Worm (Caenorhabditis elegans) whole organism, late embryonic: ENCODE data around the gene ufm-1.

Experiments used
- C08G9.2 ChIP-seq: sonication (generic microtip); optimal IDR thresholded peaks from 2 replicates; lab custom pipeline; 2016; ENCODE audit warnings: mild to moderate bottlenecking, missing genetic modification characterization, moderate library complexity, missing compliant biosample characterization
- F13H6.1 ChIP-seq: sonication (generic microtip); optimal IDR thresholded peaks from 2 replicates; lab custom pipeline; 2016; ENCODE audit warnings: missing genetic modification characterization, missing compliant biosample characterization
- K02D7.2 ChIP-seq: sonication (generic microtip); optimal IDR thresholded peaks from 2 replicates; lab custom pipeline; 2017; ENCODE audit warnings: mild to moderate bottlenecking, missing genetic modification characterization, missing compliant biosample characterization
- T23F11.4 ChIP-seq: fragments of 200-800 bp; sonication (Bioruptor generic); optimal IDR thresholded peaks from 2 replicates; lab custom pipeline; 2018; ENCODE audit warnings: mild to moderate bottlenecking, missing genetic modification characterization, missing compliant biosample characterization
- Y22D7AL.16 ChIP-seq: sonication (generic microtip); optimal IDR thresholded peaks from 2 replicates; lab custom pipeline; 2016; ENCODE audit warnings: missing genetic modification characterization, missing compliant biosample characterization
- ahr-1 ChIP-seq: sonication (generic microtip); optimal IDR thresholded peaks from 2 replicates; lab custom pipeline; 2016; ENCODE audit warnings: missing genetic modification characterization, missing compliant biosample characterization
- ama-1 ChIP-seq: fragments of 150-350 bp; optimal IDR thresholded peaks from 2 replicates; lab custom pipeline; 2014
- ceh-14 ChIP-seq: sonication (generic microtip); optimal IDR thresholded peaks from 2 replicates; lab custom pipeline; 2016; ENCODE audit warnings: missing genotype, missing genetic modification characterization, missing compliant biosample characterization
- ceh-18 ChIP-seq: sonication (generic microtip); optimal IDR thresholded peaks from 2 replicates; lab custom pipeline; 2016; ENCODE audit warnings: missing genetic modification characterization, missing compliant biosample characterization
- ceh-19 ChIP-seq: fragments of 200-800 bp; sonication (Bioruptor generic); optimal IDR thresholded peaks from 2 replicates; lab custom pipeline; 2018; ENCODE audit warnings: mild to moderate bottlenecking, missing genetic modification characterization, missing compliant biosample characterization
- ceh-2 ChIP-seq: sonication (generic microtip); optimal IDR thresholded peaks from 2 replicates; lab custom pipeline; 2016; ENCODE audit warnings: missing genotype, missing genetic modification characterization, missing compliant biosample characterization
- ceh-24 ChIP-seq: sonication (generic microtip); optimal IDR thresholded peaks from 2 replicates; lab custom pipeline; 2016; ENCODE audit warnings: mild to moderate bottlenecking, missing genetic modification characterization, missing compliant biosample characterization
- ceh-30 ChIP-seq: fragments of 150-350 bp; optimal IDR thresholded peaks from 2 replicates; lab custom pipeline; 2014; ENCODE audit warnings: missing biosample characterization, missing genetic modification characterization
- ceh-31 ChIP-seq: sonication (generic microtip); optimal IDR thresholded peaks from 2 replicates; lab custom pipeline; 2016; ENCODE audit warnings: missing genetic modification characterization, missing compliant biosample characterization
- ceh-45 ChIP-seq: fragments of 200-800 bp; sonication (Bioruptor generic); IDR thresholded peaks from 2 replicates; pipeline ENCODE4 v1.3.6; 2022; ENCODE audit warnings: missing genetic modification reagents, missing genetic modification characterization, missing compliant biosample characterization
- ceh-6 ChIP-seq: fragments of 200-800 bp; sonication (Bioruptor generic); optimal IDR thresholded peaks from 2 replicates; lab custom pipeline; 2018; ENCODE audit warnings: mild to moderate bottlenecking, missing genetic modification characterization, missing compliant biosample characterization
- ceh-9 ChIP-seq: sonication (generic microtip); optimal IDR thresholded peaks from 2 replicates; lab custom pipeline; 2016; ENCODE audit warnings: mild to moderate bottlenecking, missing genetic modification characterization, inconsistent platforms, missing compliant biosample characterization
- dmd-4 ChIP-seq: sonication (generic microtip); optimal IDR thresholded peaks from 2 replicates; lab custom pipeline; 2016; ENCODE audit warnings: borderline replicate concordance, missing genetic modification characterization, missing compliant biosample characterization
- dve-1 ChIP-seq: sonication (generic microtip); optimal IDR thresholded peaks from 2 replicates; lab custom pipeline; 2017; ENCODE audit warnings: antibody characterized with exemption, mild to moderate bottlenecking, missing genetic modification characterization, missing compliant biosample characterization
- elt-2 ChIP-seq: sonication (generic microtip); optimal IDR thresholded peaks from 2 replicates; lab custom pipeline; 2016; ENCODE audit warnings: missing genetic modification reagents, missing genetic modification characterization, missing compliant biosample characterization
- elt-4 ChIP-seq: sonication (generic microtip); optimal IDR thresholded peaks from 2 replicates; lab custom pipeline; 2016; ENCODE audit warnings: missing genetic modification characterization, missing compliant biosample characterization
- ets-4 ChIP-seq: sonication (generic microtip); optimal IDR thresholded peaks from 2 replicates; lab custom pipeline; 2016; ENCODE audit warnings: missing genetic modification characterization, missing compliant biosample characterization
- eyg-1 ChIP-seq: sonication (generic microtip); optimal IDR thresholded peaks from 2 replicates; lab custom pipeline; 2016; ENCODE audit warnings: missing genotype, missing genetic modification characterization, missing compliant biosample characterization
- fkh-10 ChIP-seq: fragments of 150-350 bp; optimal IDR thresholded peaks from 2 replicates; lab custom pipeline; 2014; ENCODE audit warnings: missing biosample characterization, missing genetic modification reagents, missing genetic modification characterization
- fkh-6 ChIP-seq: sonication (generic microtip); optimal IDR thresholded peaks from 2 replicates; lab custom pipeline; 2016; ENCODE audit warnings: missing genetic modification characterization, missing compliant biosample characterization
- gmeb-2 ChIP-seq: sonication (generic microtip); optimal IDR thresholded peaks from 2 replicates; lab custom pipeline; 2016; ENCODE audit warnings: missing genetic modification characterization, inconsistent platforms, missing compliant biosample characterization
- hlh-13 ChIP-seq: fragments of 200-800 bp; sonication (Bioruptor generic); optimal IDR thresholded peaks from 2 replicates; lab custom pipeline; 2018; ENCODE audit warnings: mild to moderate bottlenecking, missing genetic modification characterization, missing compliant biosample characterization
- hlh-15 ChIP-seq: sonication (generic microtip); optimal IDR thresholded peaks from 2 replicates; lab custom pipeline; 2016; ENCODE audit warnings: missing genetic modification characterization, missing compliant biosample characterization
- hlh-30 ChIP-seq: sonication (generic microtip); optimal IDR thresholded peaks from 2 replicates; lab custom pipeline; 2017; ENCODE audit warnings: antibody characterized with exemption, missing genetic modification characterization, missing compliant biosample characterization; ENCODE audit not compliant: insufficient read depth
- hlh-6 ChIP-seq: sonication (generic microtip); optimal IDR thresholded peaks from 2 replicates; lab custom pipeline; 2016; ENCODE audit warnings: missing genotype, missing genetic modification characterization, missing compliant biosample characterization
- hlh-8 ChIP-seq: sonication (generic microtip); optimal IDR thresholded peaks from 2 replicates; lab custom pipeline; 2016; ENCODE audit warnings: missing genotype, missing genetic modification characterization, missing compliant biosample characterization
- lim-6 ChIP-seq: sonication (generic microtip); optimal IDR thresholded peaks from 2 replicates; lab custom pipeline; 2016; ENCODE audit warnings: missing genetic modification characterization, missing compliant biosample characterization
- madf-2 ChIP-seq: sonication (generic microtip); optimal IDR thresholded peaks from 2 replicates; lab custom pipeline; 2017; ENCODE audit warnings: missing genetic modification characterization, missing compliant biosample characterization
- mec-3 ChIP-seq: sonication (generic microtip); optimal IDR thresholded peaks from 2 replicates; lab custom pipeline; 2016; ENCODE audit warnings: borderline replicate concordance, missing genetic modification characterization, missing compliant biosample characterization
- nfya-1 ChIP-seq: sonication (generic microtip); optimal IDR thresholded peaks from 2 replicates; lab custom pipeline; 2017; ENCODE audit warnings: missing genetic modification characterization, mild to moderate bottlenecking, missing compliant biosample characterization, antibody characterized with exemption, moderate library complexity
- nhr-11 ChIP-seq: fragments of 150-350 bp; optimal IDR thresholded peaks from 2 replicates; lab custom pipeline; 2014; ENCODE audit warnings: missing biosample characterization, missing genetic modification characterization
- pag-3 ChIP-seq: sonication (generic microtip); optimal IDR thresholded peaks from 2 replicates; lab custom pipeline; 2016; ENCODE audit warnings: missing compliant biosample characterization, missing genetic modification characterization, borderline replicate concordance
- pat-9 ChIP-seq: fragments of 200-800 bp; sonication (Bioruptor generic); optimal IDR thresholded peaks from 2 replicates; lab custom pipeline; 2018; ENCODE audit warnings: mild to moderate bottlenecking, missing genetic modification characterization, moderate library complexity, missing compliant biosample characterization
- pax-1 ChIP-seq: fragments of 150-350 bp; optimal IDR thresholded peaks from 2 replicates; lab custom pipeline; 2014; ENCODE audit warnings: missing biosample characterization, missing genetic modification characterization
- pha-4 ChIP-seq: fragments of 150-350 bp; optimal IDR thresholded peaks from 2 replicates; lab custom pipeline; 2018; ENCODE audit warnings: missing biosample characterization, missing genetic modification reagents, missing genetic modification characterization
- pros-1 ChIP-seq: fragments of 150-350 bp; optimal IDR thresholded peaks from 2 replicates; lab custom pipeline; 2014; ENCODE audit warnings: missing biosample characterization, missing genetic modification reagents, missing genetic modification characterization
- ref-2 ChIP-seq: sonication (generic microtip); optimal IDR thresholded peaks from 2 replicates; lab custom pipeline; 2016; ENCODE audit warnings: missing genetic modification characterization, missing compliant biosample characterization
- rnt-1 ChIP-seq: sonication (generic microtip); optimal IDR thresholded peaks from 2 replicates; lab custom pipeline; 2016; ENCODE audit warnings: missing genetic modification characterization, missing compliant biosample characterization
- sdc-2 ChIP-seq: sonication (generic microtip); optimal IDR thresholded peaks from 2 replicates; lab custom pipeline; 2016; ENCODE audit warnings: missing genotype, missing genetic modification characterization, missing compliant biosample characterization
- sox-4 ChIP-seq: sonication (generic microtip); optimal IDR thresholded peaks from 2 replicates; lab custom pipeline; 2017; ENCODE audit warnings: mild to moderate bottlenecking, missing genetic modification characterization, inconsistent platforms, missing compliant biosample characterization
- syd-9 ChIP-seq: sonication (generic microtip); optimal IDR thresholded peaks from 2 replicates; lab custom pipeline; 2016; ENCODE audit warnings: mild to moderate bottlenecking, missing genetic modification characterization, moderate library complexity, missing compliant biosample characterization
- tbx-2 ChIP-seq: sonication (generic microtip); optimal IDR thresholded peaks from 2 replicates; lab custom pipeline; 2016; ENCODE audit warnings: missing genetic modification characterization, missing compliant biosample characterization
- tbx-7 ChIP-seq: sonication (generic microtip); optimal IDR thresholded peaks from 2 replicates; lab custom pipeline; 2016; ENCODE audit warnings: missing genotype, missing genetic modification characterization, missing compliant biosample characterization
- ttx-3 ChIP-seq: sonication (generic microtip); optimal IDR thresholded peaks from 2 replicates; lab custom pipeline; 2016; ENCODE audit warnings: missing genetic modification reagents, missing genetic modification characterization, missing compliant biosample characterization
- unc-42 ChIP-seq: sonication (generic microtip); optimal IDR thresholded peaks from 2 replicates; lab custom pipeline; 2016; ENCODE audit warnings: missing genotype, missing genetic modification characterization, missing compliant biosample characterization
- zip-5 ChIP-seq: sonication (generic microtip); optimal IDR thresholded peaks from 2 replicates; lab custom pipeline; 2016; ENCODE audit warnings: missing genetic modification characterization, missing compliant biosample characterization
- ztf-16 ChIP-seq: sonication (generic microtip); optimal IDR thresholded peaks from 2 replicates; lab custom pipeline; 2017; ENCODE audit warnings: missing genetic modification characterization, missing compliant biosample characterization

ufm-1 gene

ce11 chrIII:7854494-7855184 lies 4.1 kb upstream of the ufm-1 start, which contains the start of gene rpl-35:
rpl-35 (plus strand) TSS chrIII:7855134.
- TF ChIP-seq gmeb-2 (tag; lab: Kevin White, UChicago), result peak; percentile 78
- TF ChIP-seq pros-1 (tag; lab: Kevin White, UChicago), result peak; percentile 91
- TF ChIP-seq C08G9.2 (tag; lab: Kevin White, UChicago), result peak; percentile 86
- peak; percentile 98 for TF ChIP-seq tbx-2 (tag; lab: Kevin White, UChicago)
- TF ChIP-seq nhr-11, result peak; percentile 86
- no peak for TF ChIP-seq pha-4 (tag; lab: Kevin White, UChicago)
- TF ChIP-seq mec-3 (tag; lab: Kevin White, UChicago), result no peak
- peak; percentile 30 for TF ChIP-seq hlh-15 (tag; lab: Kevin White, UChicago)
- peak; percentile 88 for TF ChIP-seq hlh-30
- TF ChIP-seq sdc-2, result peak; percentile 78
- no peak for TF ChIP-seq fkh-10 (GFP tag; lab: Kevin White, UChicago)
- TF ChIP-seq ets-4 (tag; lab: Kevin White, UChicago), result peak; percentile 84
- peak; percentile 79 for TF ChIP-seq ceh-19 (GFP tag; lab: Kevin White, UChicago)
- TF ChIP-seq ceh-31 (tag; lab: Kevin White, UChicago), result peak; percentile 98
- peak; percentile 68 for TF ChIP-seq dmd-4 (tag; lab: Kevin White, UChicago)
- TF ChIP-seq pag-3 (tag; lab: Kevin White, UChicago), result no peak
- TF ChIP-seq Y22D7AL.16, result peak; percentile 42
- peak; percentile 99 for TF ChIP-seq nfya-1 (tag; lab: Kevin White, UChicago)
- peak; percentile 77 for TF ChIP-seq K02D7.2
- TF ChIP-seq lim-6 (tag; lab: Kevin White, UChicago), result peak; percentile 78
- TF ChIP-seq ceh-6 (GFP tag; lab: Kevin White, UChicago), result peak; percentile 75
- TF ChIP-seq ztf-16 (tag; lab: Kevin White, UChicago), result peak; percentile 93
- no peak for TF ChIP-seq elt-4 (tag; lab: Kevin White, UChicago)
- TF ChIP-seq eyg-1, result peak; percentile 30
- TF ChIP-seq rnt-1, result peak; percentile 99
- TF ChIP-seq ahr-1 (tag; lab: Kevin White, UChicago), result peak; percentile 79
- TF ChIP-seq fkh-6, result no peak
- TF ChIP-seq ceh-9, result no peak
- peak; percentile 78 for TF ChIP-seq sox-4
- TF ChIP-seq unc-42 (tag; lab: Kevin White, UChicago), result peak; percentile 99
- peak; percentile 92 for TF ChIP-seq madf-2 (tag; lab: Kevin White, UChicago)
- TF ChIP-seq ceh-45 (GFP tag; lab: Robert Waterston, UW), result peak; percentile 83
- peak; percentile 49 for TF ChIP-seq zip-5 (tag; lab: Kevin White, UChicago)
- TF ChIP-seq elt-2 (tag; lab: Kevin White, UChicago), result peak; percentile 96
- TF ChIP-seq ceh-30, result peak; percentile 55
- no peak for TF ChIP-seq ama-1
- peak; percentile 89 for TF ChIP-seq pax-1
- TF ChIP-seq hlh-6, result no peak
- TF ChIP-seq ceh-24 (tag; lab: Kevin White, UChicago), result peak; percentile 70
- TF ChIP-seq dve-1, result peak; percentile 97
- no peak for TF ChIP-seq hlh-13
- TF ChIP-seq ceh-18 (tag; lab: Kevin White, UChicago), result peak; percentile 100
- TF ChIP-seq hlh-8 (tag; lab: Kevin White, UChicago), result peak; percentile 87
- peak; percentile 97 for TF ChIP-seq ceh-14 (tag; lab: Kevin White, UChicago)
- TF ChIP-seq pat-9 (tag; lab: Kevin White, UChicago), result peak; percentile 86
- peak; percentile 99 for TF ChIP-seq ref-2 (tag; lab: Kevin White, UChicago)
- TF ChIP-seq T23F11.4 (GFP tag; lab: Kevin White, UChicago), result peak; percentile 82
- TF ChIP-seq syd-9, result peak; percentile 92
- peak; percentile 79 for TF ChIP-seq ttx-3 (tag; lab: Kevin White, UChicago)
- TF ChIP-seq tbx-7, result peak; percentile 75
- TF ChIP-seq F13H6.1 (tag; lab: Kevin White, UChicago), result peak; percentile 90
- TF ChIP-seq ceh-2, result peak; percentile 81
